In the genomic region with DNA sequence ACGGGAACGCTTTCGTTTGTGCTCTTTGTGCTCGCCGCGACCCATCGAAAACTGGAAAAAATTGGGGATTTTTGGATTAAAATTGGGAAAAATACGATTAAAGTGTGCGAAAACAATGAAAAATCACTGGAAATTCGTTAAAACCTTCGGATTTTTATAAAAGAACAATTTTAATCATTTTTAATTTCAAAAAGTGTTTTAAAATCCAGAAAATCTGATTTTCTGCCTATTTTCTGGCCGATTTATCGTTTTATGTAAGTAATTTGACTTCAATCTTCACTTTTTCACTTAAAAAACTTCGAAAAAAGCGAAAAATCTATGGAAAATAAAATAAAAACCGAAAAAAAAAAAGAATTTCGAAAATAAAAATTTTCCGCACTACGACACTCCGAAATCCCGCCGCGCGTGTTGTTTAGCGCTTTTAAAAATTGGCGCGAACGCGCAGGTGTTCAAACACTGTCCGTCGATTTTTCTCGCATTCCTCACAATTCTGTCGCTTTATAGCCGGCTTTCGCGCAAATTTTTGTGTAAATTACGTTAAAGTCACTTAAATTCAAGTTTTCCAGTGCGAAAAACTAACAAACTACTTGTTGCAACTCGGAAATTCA, we compare ENCODE assay signal across 5 worm cellular contexts.
TF ChIP-seq lines count a peak whose summit lies in the region.

A gene (minus strand): TSS at position 51 of the 608 bp plus-strand sequence.
A gene (plus strand): TSS at position 567 of the 608 bp plus-strand sequence.

TF ChIP-seq in whole organism, L1 larva, 84 proteins besides CTCF, POLR2A, EP300 and RAD21 (continues in another document):
- TF ChIP-seq hpl-2 (GFP tag; optimal IDR thresholded peaks at IDR 0.05; lab: Kevin White, UChicago) (no peak), ceh-88 (GFP tag; IDR thresholded peaks at IDR 0.05; lab: Robert Waterston, UW) (no peak), nhr-20 (tag; optimal IDR thresholded peaks at IDR 0.05; lab: Kevin White, UChicago) (no peak), C34B4.2 (tag; optimal IDR thresholded peaks at IDR 0.05; lab: Kevin White, UChicago) (no peak), lin-13 (GFP tag; optimal IDR thresholded peaks at IDR 0.05; lab: Kevin White, UChicago) (peak; percentile 33), zag-1 (tag; optimal IDR thresholded peaks at IDR 0.05; lab: Kevin White, UChicago) (no peak), pqm-1 (tag; optimal IDR thresholded peaks at IDR 0.05; lab: Kevin White, UChicago) (no peak), egl-13 (tag; optimal IDR thresholded peaks at IDR 0.05; lab: Kevin White, UChicago) (peak; percentile 10), swsn-7 (tag; optimal IDR thresholded peaks at IDR 0.05; lab: Kevin White, UChicago) (no peak), fkh-10 (GFP tag; optimal IDR thresholded peaks at IDR 0.05; lab: Kevin White, UChicago) (no peak), fkh-4 (tag; optimal IDR thresholded peaks at IDR 0.05; lab: Kevin White, UChicago; ENCODE audit: borderline replicate concordance) (peak; percentile 24), nhr-12 (tag; optimal IDR thresholded peaks at IDR 0.05; lab: Kevin White, UChicago) (no peak), unc-62 (GFP tag; optimal IDR thresholded peaks at IDR 0.05; lab: Kevin White, UChicago) (no peak), nhr-28 (tag; optimal IDR thresholded peaks at IDR 0.05; lab: Kevin White, UChicago) (no peak), ztf-11 (tag; optimal IDR thresholded peaks at IDR 0.05; lab: Kevin White, UChicago) (no peak), unc-86 (tag; optimal IDR thresholded peaks at IDR 0.05; lab: Kevin White, UChicago) (peak; percentile 32), unc-30 (tag; optimal IDR thresholded peaks at IDR 0.05; lab: Kevin White, UChicago) (no peak)

TF ChIP-seq in whole organism, L3 larva, 47 proteins besides CTCF, POLR2A, EP300 and RAD21:
- no peak for TF ChIP-seq fkh-2 (tag; optimal IDR thresholded peaks at IDR 0.05; lab: Kevin White, UChicago)
- TF ChIP-seq hmg-11 (tag; optimal IDR thresholded peaks at IDR 0.05; lab: Kevin White, UChicago): peak; percentile 43
- TF ChIP-seq pha-4 (tag; optimal IDR thresholded peaks at IDR 0.05; lab: Kevin White, UChicago): peak; percentile 8
- TF ChIP-seq nhr-23 (tag; optimal IDR thresholded peaks at IDR 0.05; lab: Kevin White, UChicago): peak; percentile 7
- TF ChIP-seq lin-15B (tag; optimal IDR thresholded peaks at IDR 0.05; lab: Kevin White, UChicago): peak; percentile 86
- no peak for TF ChIP-seq unc-39 (tag; optimal IDR thresholded peaks at IDR 0.05; lab: Kevin White, UChicago)
- no peak for TF ChIP-seq fos-1 (tag; optimal IDR thresholded peaks at IDR 0.05; lab: Kevin White, UChicago)
- TF ChIP-seq mdl-1 (tag; optimal IDR thresholded peaks at IDR 0.05; lab: Kevin White, UChicago): no peak
- TF ChIP-seq nfya-1 (tag; optimal IDR thresholded peaks at IDR 0.05; lab: Kevin White, UChicago; ENCODE audit: insufficient read depth): peak; percentile 55
- peak; percentile 40 for TF ChIP-seq lin-39 (tag; optimal IDR thresholded peaks at IDR 0.05; lab: Kevin White, UChicago)
- TF ChIP-seq aly-2 (tag; optimal IDR thresholded peaks at IDR 0.05; lab: Kevin White, UChicago): no peak

TF ChIP-seq in whole organism, early embryonic, 17 proteins besides CTCF, POLR2A, EP300 and RAD21:
- TF ChIP-seq hmbx-1 (tag; optimal IDR thresholded peaks at IDR 0.05; lab: Kevin White, UChicago): no peak
- TF ChIP-seq pes-1 (GFP tag; IDR thresholded peaks at IDR 0.05; lab: Robert Waterston, UW): 0 out of 2 replicates have a peak, but pooled peaks have one; percentile 39

TF ChIP-seq in whole organism, midembryonic, 9 proteins besides CTCF, POLR2A, EP300 and RAD21:
- TF ChIP-seq tab-1 (GFP tag; IDR thresholded peaks at IDR 0.05; lab: Robert Waterston, UW): no peak
- no peak for TF ChIP-seq cog-1 (tag; optimal IDR thresholded peaks at IDR 0.05; lab: Kevin White, UChicago)
- 0 out of 2 replicates have a peak, but pooled peaks have one; percentile 18 for TF ChIP-seq flt-1 (GFP tag; IDR thresholded peaks at IDR 0.05; lab: Robert Waterston, UW)

TF ChIP-seq in whole organism, young adult, 124 proteins besides CTCF, POLR2A, EP300 and RAD21:
- TF ChIP-seq dox-1 (GFP tag; IDR thresholded peaks at IDR 0.05; lab: Robert Waterston, UW) (no peak), lsl-1 (GFP tag; optimal IDR thresholded peaks at IDR 0.05; lab: Kevin White, UChicago) (peak; percentile 3), ekl-4 (GFP tag; IDR thresholded peaks at IDR 0.05; lab: Robert Waterston, UW) (no peak), zim-3 (tag; optimal IDR thresholded peaks at IDR 0.05; lab: Kevin White, UChicago) (no peak), cebp-2 (GFP tag; IDR thresholded peaks at IDR 0.05; lab: Robert Waterston, UW) (no peak), attf-5 (GFP tag; optimal IDR thresholded peaks at IDR 0.05; lab: Kevin White, UChicago) (peak; percentile 16), mcd-1 (GFP tag; IDR thresholded peaks at IDR 0.05; lab: Robert Waterston, UW) (peak; percentile 77), pbrm-1 (GFP tag; IDR thresholded peaks at IDR 0.05; lab: Robert Waterston, UW) (no peak), aptf-3 (GFP tag; IDR thresholded peaks at IDR 0.05; lab: Robert Waterston, UW) (no peak), let-526 (GFP tag; IDR thresholded peaks at IDR 0.05; lab: Robert Waterston, UW) (no peak), attf-3 (GFP tag; conservative IDR thresholded peaks at IDR 0.05; lab: Robert Waterston, UW) (peak; percentile 99), lin-54 (GFP tag; optimal IDR thresholded peaks at IDR 0.05; lab: Kevin White, UChicago) (peak; percentile 74), efl-1 (GFP tag; optimal IDR thresholded peaks at IDR 0.05; lab: Kevin White, UChicago) (peak; percentile 61), dpl-1 (GFP tag; optimal IDR thresholded peaks at IDR 0.05; lab: Kevin White, UChicago) (peak; percentile 61), atf-7 (tag; optimal IDR thresholded peaks at IDR 0.05; lab: Kevin White, UChicago) (no peak), lin-35 (GFP tag; optimal IDR thresholded peaks at IDR 0.05; lab: Kevin White, UChicago) (peak in 1 of 3 experiments; percentile 65), madf-6 (GFP tag; IDR thresholded peaks at IDR 0.05; lab: Robert Waterston, UW) (0 out of 2 replicates have a peak, but pooled peaks have one; percentile 38)
